Worm (Caenorhabditis elegans): ENCODE measurements around the gene C06B8.3.

ce11 chrV:15498434-15498833 is 14.0 kb upstream of the C06B8.3 start, which contains the start of gene C06B8.7:
- no peak for TF ChIP-seq unc-130 (GFP tag; optimal IDR thresholded peaks at IDR 0.05)
- no peak for TF ChIP-seq rec-8 (tag; optimal IDR thresholded peaks at IDR 0.05)
- no peak for TF ChIP-seq ceh-58 (GFP tag; IDR thresholded peaks at IDR 0.05)
- TF ChIP-seq snpc-4 (GFP tag; optimal IDR thresholded peaks at IDR 0.05), result no peak
- TF ChIP-seq snpc-4 (tag; optimal IDR thresholded peaks at IDR 0.05), result no peak
- TF ChIP-seq ama-1 (optimal IDR thresholded peaks at IDR 0.05), result no peak
- no peak for TF ChIP-seq ama-1 (GFP tag; optimal IDR thresholded peaks at IDR 0.05)
- no peak for TF ChIP-seq lag-1 (GFP tag; IDR thresholded peaks at IDR 0.05)
